Fruit fly (Drosophila melanogaster) whole organism, adult: ENCODE measurements around the gene MED17.

Experiments
- CG11617 ChIP-seq: fragments of 200-800 bp; sonication (Bioruptor generic); optimal IDR thresholded peaks from 2 replicates; lab custom pipeline; 2017; ENCODE audit warnings: mild to moderate bottlenecking, missing biosample characterization, missing genetic modification reagents, missing genetic modification characterization
- CG12768 ChIP-seq: fragments of 200-800 bp; sonication (Bioruptor generic); optimal IDR thresholded peaks from 2 replicates; lab custom pipeline; 2017; ENCODE audit warnings: missing biosample characterization, missing genetic modification characterization, mild to moderate bottlenecking, moderate library complexity, missing genetic modification reagents
- CG14711 ChIP-seq: fragments of 200-800 bp; sonication (Bioruptor generic); optimal IDR thresholded peaks from 2 replicates; lab custom pipeline; 2018; ENCODE audit warnings: missing biosample characterization, mild to moderate bottlenecking, missing genetic modification characterization, moderate library complexity
- CG1620 ChIP-seq: fragments of 200-800 bp; sonication (Bioruptor generic); optimal IDR thresholded peaks from 2 replicates; lab custom pipeline; 2016; ENCODE audit warnings: missing biosample characterization, missing genetic modification characterization
- CG33017 ChIP-seq: fragments of 200-800 bp; sonication (Bioruptor generic); optimal IDR thresholded peaks from 2 replicates; lab custom pipeline; 2018; ENCODE audit warnings: missing biosample characterization, mild to moderate bottlenecking, missing genetic modification characterization, moderate library complexity
- CG5204 ChIP-seq: fragments of 200-800 bp; sonication (Bioruptor generic); optimal IDR thresholded peaks from 2 replicates; lab custom pipeline; 2016; ENCODE audit warnings: missing biosample characterization, missing genetic modification characterization
- CG7045 ChIP-seq: fragments of 200-800 bp; sonication (Bioruptor generic); optimal IDR thresholded peaks from 2 replicates; lab custom pipeline; 2017; ENCODE audit warnings: missing biosample characterization, mild to moderate bottlenecking, missing genetic modification characterization
- CG7101 ChIP-seq: fragments of 200-800 bp; sonication (Bioruptor generic); optimal IDR thresholded peaks from 2 replicates; lab custom pipeline; 2018; ENCODE audit warnings: missing biosample characterization, mild to moderate bottlenecking, missing genetic modification characterization, moderate library complexity
- Clk ChIP-seq: fragments of 200-800 bp; sonication (Bioruptor generic); optimal IDR thresholded peaks from 2 replicates; lab custom pipeline; 2017; ENCODE audit warnings: missing biosample characterization, missing genetic modification characterization
- Crg-1 ChIP-seq: fragments of 200-800 bp; sonication (Bioruptor generic); optimal IDR thresholded peaks from 2 replicates; lab custom pipeline; 2016; ENCODE audit warnings: missing biosample characterization, missing genetic modification characterization
- Hr96 ChIP-seq: fragments of 200-800 bp; sonication (Bioruptor generic); optimal IDR thresholded peaks from 2 replicates; lab custom pipeline; 2016; ENCODE audit warnings: missing biosample characterization, missing genetic modification characterization
- Mnt ChIP-seq: fragments of 200-800 bp; sonication (Bioruptor generic); optimal IDR thresholded peaks from 2 replicates; lab custom pipeline; 2016; ENCODE audit warnings: missing biosample characterization, mild to moderate bottlenecking, missing genetic modification characterization
- bab1 ChIP-seq: fragments of 200-800 bp; sonication (Bioruptor generic); optimal IDR thresholded peaks from 3 replicates; lab custom pipeline; 2019; ENCODE audit warnings: missing biosample characterization, mild to moderate bottlenecking, missing genetic modification characterization, moderate library complexity
- cic ChIP-seq: fragments of 200-800 bp; sonication (Bioruptor generic); optimal IDR thresholded peaks from 2 replicates; lab custom pipeline; 2017; ENCODE audit warnings: missing biosample characterization, mild to moderate bottlenecking, missing genetic modification characterization, moderate library complexity
- cnc ChIP-seq, 2 experiments: fragments of >200 bp; optimal IDR thresholded peaks; 2 replicates each; lab custom pipeline; 2017
- kay ChIP-seq: fragments of 200-800 bp; sonication (Bioruptor generic); peaks from one replicate; lab custom pipeline; 2016; ENCODE audit warnings: missing biosample characterization, missing genetic modification characterization, borderline replicate concordance
- ovo ChIP-seq: fragments of 200-800 bp; sonication (Bioruptor generic); optimal IDR thresholded peaks from 2 replicates; lab custom pipeline; 2016; ENCODE audit warnings: missing biosample characterization, missing genetic modification characterization
- pad ChIP-seq: fragments of 200-800 bp; sonication (Bioruptor generic); optimal IDR thresholded peaks from 3 replicates; lab custom pipeline; 2017; ENCODE audit warnings: missing biosample characterization, missing genetic modification characterization, mild to moderate bottlenecking, moderate library complexity, missing genetic modification reagents
- tj ChIP-seq: fragments of 200-800 bp; sonication (Bioruptor generic); optimal IDR thresholded peaks from 3 replicates; lab custom pipeline; 2017; ENCODE audit warnings: missing biosample characterization, mild to moderate bottlenecking, missing genetic modification characterization, moderate library complexity
- toe ChIP-seq: fragments of 200-800 bp; sonication (Bioruptor generic); optimal IDR thresholded peaks from 2 replicates; lab custom pipeline; 2016; ENCODE audit warnings: missing biosample characterization, missing genetic modification characterization

MED17 gene

dm6 chr3R:18167416-18168237, 21.2 kb upstream of the MED17 start, which contains the start of gene wrd:
Gene wrd (plus strand): TSS chr3R:18167757.
- TF ChIP-seq CG7045 (no peak), cic (peak; percentile 54), CG1620 (peak; percentile 27), Crg-1 (GFP tag; lab: Kevin White, UChicago) (no peak), Clk (GFP tag; lab: Kevin White, UChicago) (no peak), bab1 (GFP tag; lab: Kevin White, UChicago) (peak; percentile 29), CG12768 (GFP tag; lab: Kevin White, UChicago) (peak; percentile 14), Hr96 (GFP tag; lab: Kevin White, UChicago) (peak; percentile 29), pad (no peak), ovo (GFP tag; lab: Kevin White, UChicago) (peak; percentile 26), Mnt (GFP tag; lab: Kevin White, UChicago) (peak; percentile 54), CG7101 (tag; lab: Kevin White, UChicago) (no peak), toe (GFP tag; lab: Kevin White, UChicago) (peak; percentile 61), CG14711 (no peak), kay (GFP tag; lab: Kevin White, UChicago) (no peak), CG11617 (GFP tag; lab: Kevin White, UChicago) (no peak), CG5204 (GFP tag; lab: Kevin White, UChicago) (peak; percentile 46), cnc (optimal IDR thresholded peaks at IDR 0.05; lab: Kevin White, UChicago) (no peak), CG33017 (tag; lab: Kevin White, UChicago) (no peak), tj (GFP tag; lab: Kevin White, UChicago) (peak; percentile 41)

- TF ChIP-seq CG12768 (GFP tag; lab: Kevin White, UChicago) (peak; percentile 82), CG14711 (peak; percentile 89), kay (GFP tag; lab: Kevin White, UChicago) (no peak), cnc (optimal IDR thresholded peaks at IDR 0.05; lab: Kevin White, UChicago) (no peak), CG7045 (peak; percentile 65), cic (peak; percentile 22), CG1620 (no peak), Clk (GFP tag; lab: Kevin White, UChicago) (peak; percentile 66), CG5204 (GFP tag; lab: Kevin White, UChicago) (no peak), Mnt (GFP tag; lab: Kevin White, UChicago) (no peak), bab1 (GFP tag; lab: Kevin White, UChicago) (peak; percentile 37), CG7101 (tag; lab: Kevin White, UChicago) (peak; percentile 73), pad (peak; percentile 17), Crg-1 (GFP tag; lab: Kevin White, UChicago) (no peak), tj (GFP tag; lab: Kevin White, UChicago) (no peak), CG33017 (tag; lab: Kevin White, UChicago) (peak; percentile 25), toe (GFP tag; lab: Kevin White, UChicago) (peak; percentile 37), ovo (GFP tag; lab: Kevin White, UChicago) (no peak), Hr96 (GFP tag; lab: Kevin White, UChicago) (no peak), CG11617 (GFP tag; lab: Kevin White, UChicago) (peak; percentile 13)
These were observed 20.5 kb upstream of the MED17 start for dm6 chr3R:18168398-18168797.

- no peak for TF ChIP-seq CG14711
- TF ChIP-seq kay (GFP tag; lab: Kevin White, UChicago): no peak
- no peak for TF ChIP-seq bab1 (GFP tag; lab: Kevin White, UChicago)
- TF ChIP-seq CG11617 (GFP tag; lab: Kevin White, UChicago): no peak
- peak; percentile 42 for TF ChIP-seq CG33017 (tag; lab: Kevin White, UChicago)
- TF ChIP-seq Mnt (GFP tag; lab: Kevin White, UChicago): no peak
- peak; percentile 61 for TF ChIP-seq CG12768 (GFP tag; lab: Kevin White, UChicago)
- TF ChIP-seq Crg-1 (GFP tag; lab: Kevin White, UChicago): no peak
- TF ChIP-seq ovo (GFP tag; lab: Kevin White, UChicago): peak; percentile 47
- no peak for TF ChIP-seq pad
- TF ChIP-seq Clk (GFP tag; lab: Kevin White, UChicago): no peak
- peak; percentile 6 for TF ChIP-seq Hr96 (GFP tag; lab: Kevin White, UChicago)
- TF ChIP-seq tj (GFP tag; lab: Kevin White, UChicago): no peak
- TF ChIP-seq cnc (optimal IDR thresholded peaks at IDR 0.05; lab: Kevin White, UChicago): no peak
- peak; percentile 54 for TF ChIP-seq CG7045
- peak; percentile 47 for TF ChIP-seq cic
- no peak for TF ChIP-seq CG5204 (GFP tag; lab: Kevin White, UChicago)
- TF ChIP-seq CG1620: no peak
- TF ChIP-seq CG7101 (tag; lab: Kevin White, UChicago): no peak
- TF ChIP-seq toe (GFP tag; lab: Kevin White, UChicago): no peak
These were observed 19.9 kb upstream of the MED17 start for dm6 chr3R:18168929-18169350.

- TF ChIP-seq CG12768 (GFP tag; lab: Kevin White, UChicago) (no peak), ovo (GFP tag; lab: Kevin White, UChicago) (peak; percentile 86), CG7101 (tag; lab: Kevin White, UChicago) (peak; percentile 14), CG11617 (GFP tag; lab: Kevin White, UChicago) (peak; percentile 2), CG14711 (peak; percentile 32), tj (GFP tag; lab: Kevin White, UChicago) (no peak), CG33017 (tag; lab: Kevin White, UChicago) (no peak), bab1 (GFP tag; lab: Kevin White, UChicago) (no peak), Crg-1 (GFP tag; lab: Kevin White, UChicago) (no peak), CG7045 (no peak), cnc (optimal IDR thresholded peaks at IDR 0.05; lab: Kevin White, UChicago) (no peak), cic (peak; percentile 42), Hr96 (GFP tag; lab: Kevin White, UChicago) (no peak), pad (peak; percentile 97), Clk (GFP tag; lab: Kevin White, UChicago) (no peak), toe (GFP tag; lab: Kevin White, UChicago) (no peak), CG5204 (GFP tag; lab: Kevin White, UChicago) (no peak), kay (GFP tag; lab: Kevin White, UChicago) (no peak), Mnt (GFP tag; lab: Kevin White, UChicago) (peak; percentile 27), CG1620 (no peak)
These were observed 18.8 kb upstream of the MED17 start for dm6 chr3R:18169982-18170531.
